Worm (Caenorhabditis elegans) whole organism, L4/young adult: ENCODE results near the gene hch-1.

Source experiments
- W03F9.2 ChIP-seq: fragments of 150-350 bp; optimal IDR thresholded peaks from 2 replicates; lab custom pipeline; 2014; ENCODE audit warnings: missing biosample characterization, missing genetic modification characterization
- dao-5 ChIP-seq: sonication (generic microtip); optimal IDR thresholded peaks from 2 replicates; lab custom pipeline; 2016; ENCODE audit warnings: missing genotype, missing genetic modification characterization, moderate library complexity, missing compliant biosample characterization
- him-1 ChIP-seq: sonication (generic microtip); optimal IDR thresholded peaks from 2 replicates; lab custom pipeline; 2016; ENCODE audit warnings: missing genotype, missing genetic modification reagents, missing genetic modification characterization, missing compliant biosample characterization

ce11 chrX:14701490-14701889 lies 1.7 kb upstream of the hch-1 start, which contains the start of gene F40E10.5:
- TF ChIP-seq him-1 (tag; lab: Kevin White, UChicago) (no peak), dao-5 (tag; lab: Kevin White, UChicago) (no peak), W03F9.2 (tag; lab: Kevin White, UChicago) (no peak)
